Fruit fly (Drosophila melanogaster) whole organism, prepupa: ENCODE data around the gene CG3407.

Experiments used
- CG10631 ChIP-seq: fragments of 200-800 bp; sonication (Bioruptor generic); optimal IDR thresholded peaks from 2 replicates; lab custom pipeline; 2016; ENCODE audit warnings: missing biosample characterization, missing genetic modification characterization
- CG11762 ChIP-seq: fragments of 200-800 bp; sonication (Bioruptor generic); optimal IDR thresholded peaks from 3 replicates; lab custom pipeline; 2016; ENCODE audit warnings: missing biosample characterization, missing genetic modification characterization; ENCODE audit not compliant: insufficient read depth
- CG11902 ChIP-seq: fragments of 200-800 bp; sonication (Bioruptor generic); optimal IDR thresholded peaks from 3 replicates; lab custom pipeline; 2016; ENCODE audit warnings: missing biosample characterization, missing genetic modification characterization
- CG15336 ChIP-seq: fragments of 200-800 bp; sonication (Bioruptor generic); IDR thresholded peaks from 2 replicates; pipeline ENCODE4 v1.3.6; 2022; ENCODE audit warnings: missing biosample characterization, missing genetic modification characterization
- CG1621 ChIP-seq: fragments of 200-800 bp; sonication (Bioruptor generic); optimal IDR thresholded peaks from 3 replicates; lab custom pipeline; 2018; ENCODE audit warnings: missing biosample characterization, mild to moderate bottlenecking, missing genetic modification characterization
- CG16779 ChIP-seq: fragments of 200-800 bp; sonication (Bioruptor generic); optimal IDR thresholded peaks from 3 replicates; lab custom pipeline; 2017; ENCODE audit warnings: missing biosample characterization, mild to moderate bottlenecking, missing genetic modification characterization
- CG3032 ChIP-seq: fragments of 200-800 bp; optimal IDR thresholded peaks from 2 replicates; lab custom pipeline; 2019; ENCODE audit warnings: missing biosample characterization, mild to moderate bottlenecking, missing genetic modification characterization, moderate library complexity
- CG31627 ChIP-seq: fragments of 200-800 bp; sonication (Bioruptor generic); optimal IDR thresholded peaks from 3 replicates; lab custom pipeline; 2016; ENCODE audit warnings: missing biosample characterization, missing genetic modification characterization
- CG34406 ChIP-seq: fragments of 200-800 bp; sonication (Bioruptor generic); optimal IDR thresholded peaks from 3 replicates; lab custom pipeline; 2016; ENCODE audit warnings: missing biosample characterization, missing genetic modification characterization
- CG3919 ChIP-seq: fragments of 200-800 bp; sonication (Bioruptor generic); optimal IDR thresholded peaks from 3 replicates; lab custom pipeline; 2016; ENCODE audit warnings: missing biosample characterization, missing genetic modification characterization
- CG4318 ChIP-seq: fragments of 200-800 bp; sonication (Bioruptor generic); optimal IDR thresholded peaks from 3 replicates; lab custom pipeline; 2017; ENCODE audit warnings: missing biosample characterization, mild to moderate bottlenecking, missing genetic modification characterization
- CG6163 ChIP-seq: fragments of 200-800 bp; sonication (Bioruptor generic); IDR thresholded peaks from 3 replicates; pipeline ENCODE4 v1.3.6; 2022; ENCODE audit warnings: missing biosample characterization, missing genetic modification characterization
- CG6276 ChIP-seq: fragments of 200-800 bp; sonication (Bioruptor generic); optimal IDR thresholded peaks from 2 replicates; lab custom pipeline; 2017; ENCODE audit warnings: missing biosample characterization, mild to moderate bottlenecking, missing genetic modification characterization
- CG6792 ChIP-seq: fragments of 200-800 bp; sonication (Bioruptor generic); optimal IDR thresholded peaks from 3 replicates; lab custom pipeline; 2016; ENCODE audit warnings: missing biosample characterization, missing genetic modification characterization
- CG6808 ChIP-seq: fragments of 200-800 bp; sonication (Bioruptor generic); optimal IDR thresholded peaks from 3 replicates; lab custom pipeline; 2017; ENCODE audit warnings: missing biosample characterization, missing genetic modification characterization, mild to moderate bottlenecking, moderate library complexity, missing genetic modification reagents
- CG6854 ChIP-seq: fragments of 200-800 bp; sonication (Bioruptor generic); optimal IDR thresholded peaks from 2 replicates; lab custom pipeline; 2017; ENCODE audit warnings: missing biosample characterization, mild to moderate bottlenecking, missing genetic modification characterization
- CG7368 ChIP-seq: fragments of 200-800 bp; sonication (Bioruptor generic); optimal IDR thresholded peaks from 3 replicates; lab custom pipeline; 2016; ENCODE audit warnings: missing biosample characterization, missing genetic modification characterization
- CG8319 ChIP-seq: fragments of 200-800 bp; sonication (Bioruptor generic); optimal IDR thresholded peaks from 3 replicates; lab custom pipeline; 2016; ENCODE audit warnings: missing biosample characterization, missing genetic modification characterization
- CG8632 ChIP-seq: fragments of 200-800 bp; sonication (Bioruptor generic); optimal IDR thresholded peaks from 3 replicates; lab custom pipeline; 2016; ENCODE audit warnings: missing biosample characterization, missing genetic modification characterization
- Eip75B ChIP-seq: fragments of 200-800 bp; sonication (Bioruptor generic); optimal IDR thresholded peaks from 3 replicates; lab custom pipeline; 2016; ENCODE audit warnings: missing biosample characterization, missing genetic modification characterization
- Eip93F ChIP-seq: fragments of 200-800 bp; sonication (Bioruptor generic); optimal IDR thresholded peaks from 2 replicates; lab custom pipeline; 2016; ENCODE audit warnings: missing biosample characterization, mild to moderate bottlenecking, missing genetic modification characterization
- Ets21C ChIP-seq: fragments of 200-800 bp; sonication (Bioruptor generic); optimal IDR thresholded peaks from 3 replicates; lab custom pipeline; 2016; ENCODE audit warnings: missing biosample characterization, missing genetic modification characterization
- Hr39 ChIP-seq: fragments of 200-800 bp; sonication (Bioruptor generic); optimal IDR thresholded peaks from 2 replicates; lab custom pipeline; 2016; ENCODE audit warnings: missing biosample characterization, missing genetic modification characterization
- Met ChIP-seq: fragments of 200-800 bp; sonication (Bioruptor generic); optimal IDR thresholded peaks from 3 replicates; lab custom pipeline; 2016; ENCODE audit warnings: missing biosample characterization, missing genetic modification characterization
- OdsH ChIP-seq: fragments of 200-800 bp; sonication (Bioruptor generic); optimal IDR thresholded peaks from 3 replicates; lab custom pipeline; 2016; ENCODE audit warnings: missing biosample characterization, missing genetic modification characterization
- Smox ChIP-seq: fragments of 200-800 bp; sonication (Bioruptor generic); optimal IDR thresholded peaks from 3 replicates; lab custom pipeline; 2016; ENCODE audit warnings: missing biosample characterization, missing genetic modification characterization
- Sox14 ChIP-seq: fragments of 200-800 bp; sonication (Bioruptor generic); optimal IDR thresholded peaks from 3 replicates; lab custom pipeline; 2016; ENCODE audit warnings: missing biosample characterization, missing genetic modification characterization
- Sox15 ChIP-seq: fragments of 200-800 bp; sonication (Bioruptor generic); optimal IDR thresholded peaks from 3 replicates; lab custom pipeline; 2016; ENCODE audit warnings: missing biosample characterization, missing genetic modification characterization
- achi ChIP-seq: fragments of 200-800 bp; sonication (Bioruptor generic); optimal IDR thresholded peaks from 3 replicates; lab custom pipeline; 2016; ENCODE audit warnings: missing biosample characterization, missing genetic modification characterization
- acj6 ChIP-seq: fragments of 200-800 bp; sonication (Bioruptor generic); optimal IDR thresholded peaks from 3 replicates; lab custom pipeline; 2016; ENCODE audit warnings: missing biosample characterization, missing genetic modification characterization
- cyc ChIP-seq: fragments of 200-800 bp; sonication (Bioruptor generic); optimal IDR thresholded peaks from 3 replicates; lab custom pipeline; 2016; ENCODE audit warnings: missing biosample characterization, missing genetic modification characterization
- dsx ChIP-seq: fragments of 200-800 bp; optimal IDR thresholded peaks from 3 replicates; lab custom pipeline; 2019; ENCODE audit warnings: missing biosample characterization, mild to moderate bottlenecking, missing genetic modification characterization, moderate library complexity; ENCODE audit not compliant: poor library complexity, severe bottlenecking
- esn ChIP-seq: fragments of 200-800 bp; sonication (Bioruptor generic); optimal IDR thresholded peaks from 2 replicates; lab custom pipeline; 2016; ENCODE audit warnings: missing biosample characterization, mild to moderate bottlenecking, missing genetic modification characterization, moderate library complexity
- fd59A ChIP-seq: fragments of 200-800 bp; sonication (Bioruptor generic); optimal IDR thresholded peaks from 2 replicates; lab custom pipeline; 2017; ENCODE audit warnings: missing biosample characterization, mild to moderate bottlenecking, missing genetic modification characterization, missing genetic modification reagents
- fd85E ChIP-seq: fragments of 200-800 bp; sonication (Bioruptor generic); optimal IDR thresholded peaks from 3 replicates; lab custom pipeline; 2016; ENCODE audit warnings: missing biosample characterization, missing genetic modification characterization
- fkh ChIP-seq: fragments of 200-800 bp; sonication (Bioruptor generic); optimal IDR thresholded peaks from 3 replicates; lab custom pipeline; 2017; ENCODE audit warnings: missing biosample characterization, mild to moderate bottlenecking, missing genetic modification characterization, moderate library complexity
- lz ChIP-seq: fragments of 200-800 bp; sonication (Bioruptor generic); optimal IDR thresholded peaks from 3 replicates; lab custom pipeline; 2016; ENCODE audit warnings: missing biosample characterization, missing genetic modification characterization
- net ChIP-seq: fragments of 200-800 bp; sonication (Bioruptor generic); optimal IDR thresholded peaks from 3 replicates; lab custom pipeline; 2016; ENCODE audit warnings: missing biosample characterization, missing genetic modification characterization
- pdm3 ChIP-seq: fragments of 200-800 bp; sonication (Bioruptor generic); optimal IDR thresholded peaks from 3 replicates; lab custom pipeline; 2016; ENCODE audit warnings: missing biosample characterization, missing genetic modification characterization
- ss ChIP-seq, 2 experiments: fragments of 200-800 bp; sonication (Bioruptor generic); optimal IDR thresholded peaks; 2 replicates in 1 of 2; 3 replicates in 1 of 2; lab custom pipeline; 2017 to 2018; ENCODE audit warnings: mild to moderate bottlenecking in 2 of 2, missing biosample characterization in 2 of 2, missing genetic modification characterization in 2 of 2, moderate library complexity in 1 of 2
- svp ChIP-seq: fragments of 200-800 bp; sonication (Bioruptor generic); peaks from one replicate; lab custom pipeline; 2016; ENCODE audit warnings: missing biosample characterization, missing genetic modification characterization
- topi ChIP-seq: fragments of 200-800 bp; sonication (Bioruptor generic); optimal IDR thresholded peaks from 3 replicates; lab custom pipeline; 2016; ENCODE audit warnings: missing biosample characterization, missing genetic modification characterization

CG3407 gene

dm6 chr2L:3778157-3779060 lies 34.8 kb downstream of the CG3407 start (continued):
- TF ChIP-seq CG6854: peak; percentile 49
- TF ChIP-seq achi: peak; percentile 82
- TF ChIP-seq Smox (GFP tag; lab: Kevin White, UChicago): peak; percentile 64
- TF ChIP-seq CG6808 (GFP tag; lab: Kevin White, UChicago): peak; percentile 81
- TF ChIP-seq Ets21C (GFP tag; lab: Kevin White, UChicago): peak; percentile 60
- TF ChIP-seq CG6276 (GFP tag; lab: Kevin White, UChicago): peak; percentile 71
- peak; percentile 78 for TF ChIP-seq CG4318 (GFP tag; lab: Kevin White, UChicago)
- TF ChIP-seq Met (GFP tag; lab: Kevin White, UChicago): peak; percentile 74
- peak; percentile 79 for TF ChIP-seq net (GFP tag; lab: Kevin White, UChicago)
- TF ChIP-seq CG15336 (GFP tag; lab: Robert Waterston, UW): peak; percentile 80
- peak; percentile 85 for TF ChIP-seq acj6 (GFP tag; lab: Kevin White, UChicago)
- peak; percentile 69 for TF ChIP-seq CG11762 (GFP tag; lab: Kevin White, UChicago)
- TF ChIP-seq CG31627 (GFP tag; lab: Kevin White, UChicago): peak; percentile 55
- TF ChIP-seq CG16779: peak; percentile 38
- TF ChIP-seq CG7368 (GFP tag; lab: Kevin White, UChicago): peak; percentile 31
- TF ChIP-seq CG11902: peak; percentile 63
- peak; percentile 83 for TF ChIP-seq CG34406
- TF ChIP-seq pdm3 (GFP tag; lab: Kevin White, UChicago): peak; percentile 51
- peak; percentile 87 for TF ChIP-seq OdsH (GFP tag; lab: Kevin White, UChicago)
- TF ChIP-seq fkh (GFP tag; lab: Kevin White, UChicago): peak; percentile 54
- TF ChIP-seq ss (GFP tag; optimal IDR thresholded peaks at IDR 0.05; lab: Kevin White, UChicago): peak; percentile 68 to 71

dm6 chr2L:3777485-3777884 lies 35.7 kb downstream of the CG3407 start:
- TF ChIP-seq svp: no peak
- TF ChIP-seq esn (GFP tag; lab: Kevin White, UChicago): no peak
- no peak for TF ChIP-seq CG31627 (GFP tag; lab: Kevin White, UChicago)
- TF ChIP-seq Ets21C (GFP tag; lab: Kevin White, UChicago): no peak
- TF ChIP-seq CG6163: no peak
- TF ChIP-seq Sox14 (GFP tag; lab: Kevin White, UChicago): no peak
- TF ChIP-seq Sox15 (GFP tag; lab: Kevin White, UChicago): no peak
- TF ChIP-seq fkh (GFP tag; lab: Kevin White, UChicago): no peak
- TF ChIP-seq Eip75B (GFP tag; lab: Kevin White, UChicago): no peak
- no peak for TF ChIP-seq cyc
- TF ChIP-seq lz: no peak
- TF ChIP-seq fd59A (GFP tag; lab: Kevin White, UChicago): no peak
- no peak for TF ChIP-seq dsx (GFP tag; lab: Kevin White, UChicago)
- no peak for TF ChIP-seq Hr39 (GFP tag; lab: Kevin White, UChicago)
- TF ChIP-seq CG1621 (tag; lab: Kevin White, UChicago): no peak
- TF ChIP-seq CG7368 (GFP tag; lab: Kevin White, UChicago): no peak

dm6 chr2L:3776614-3777196 lies 36.5 kb downstream of the CG3407 start:
- TF ChIP-seq fd85E (GFP tag; lab: Kevin White, UChicago): no peak
- TF ChIP-seq CG8632 (GFP tag; lab: Kevin White, UChicago): peak; percentile 90
- peak; percentile 42 for TF ChIP-seq Eip93F (GFP tag; lab: Kevin White, UChicago)
- peak; percentile 61 for TF ChIP-seq topi
- peak; percentile 82 for TF ChIP-seq CG11762 (GFP tag; lab: Kevin White, UChicago)
- TF ChIP-seq CG16779: peak; percentile 58
- peak; percentile 9 for TF ChIP-seq Ets21C (GFP tag; lab: Kevin White, UChicago)
- TF ChIP-seq net (GFP tag; lab: Kevin White, UChicago): peak; percentile 78
- TF ChIP-seq fd59A (GFP tag; lab: Kevin White, UChicago): peak; percentile 75
- TF ChIP-seq Sox14 (GFP tag; lab: Kevin White, UChicago): peak; percentile 53
- TF ChIP-seq CG31627 (GFP tag; lab: Kevin White, UChicago): peak; percentile 45
- peak; percentile 89 for TF ChIP-seq esn (GFP tag; lab: Kevin White, UChicago)
- peak; percentile 89 for TF ChIP-seq CG34406
- TF ChIP-seq fkh (GFP tag; lab: Kevin White, UChicago): peak; percentile 83
- TF ChIP-seq CG3032 (tag; lab: Kevin White, UChicago): peak; percentile 95
- TF ChIP-seq CG3919 (GFP tag; lab: Kevin White, UChicago): peak; percentile 88
- TF ChIP-seq ss (GFP tag; optimal IDR thresholded peaks at IDR 0.05; lab: Kevin White, UChicago): peak; percentile 87 to 92
- peak; percentile 89 for TF ChIP-seq CG10631 (GFP tag; lab: Kevin White, UChicago)
- peak; percentile 88 for TF ChIP-seq acj6 (GFP tag; lab: Kevin White, UChicago)
- peak; percentile 73 for TF ChIP-seq Eip75B (GFP tag; lab: Kevin White, UChicago)
- peak; percentile 71 for TF ChIP-seq CG4318 (GFP tag; lab: Kevin White, UChicago)
- TF ChIP-seq CG8319 (GFP tag; lab: Kevin White, UChicago): peak; percentile 57
- TF ChIP-seq CG11902: peak; percentile 50
- peak; percentile 87 for TF ChIP-seq CG6792
